Worm (Caenorhabditis elegans): Measurements from ENCODE around the gene fbxb-9.
"Not testable (repeated sequence)": the region's sequence is repeated elsewhere in the genome, so short reads cannot be mapped to it uniquely, and the experiment has no call there.

DNA sequence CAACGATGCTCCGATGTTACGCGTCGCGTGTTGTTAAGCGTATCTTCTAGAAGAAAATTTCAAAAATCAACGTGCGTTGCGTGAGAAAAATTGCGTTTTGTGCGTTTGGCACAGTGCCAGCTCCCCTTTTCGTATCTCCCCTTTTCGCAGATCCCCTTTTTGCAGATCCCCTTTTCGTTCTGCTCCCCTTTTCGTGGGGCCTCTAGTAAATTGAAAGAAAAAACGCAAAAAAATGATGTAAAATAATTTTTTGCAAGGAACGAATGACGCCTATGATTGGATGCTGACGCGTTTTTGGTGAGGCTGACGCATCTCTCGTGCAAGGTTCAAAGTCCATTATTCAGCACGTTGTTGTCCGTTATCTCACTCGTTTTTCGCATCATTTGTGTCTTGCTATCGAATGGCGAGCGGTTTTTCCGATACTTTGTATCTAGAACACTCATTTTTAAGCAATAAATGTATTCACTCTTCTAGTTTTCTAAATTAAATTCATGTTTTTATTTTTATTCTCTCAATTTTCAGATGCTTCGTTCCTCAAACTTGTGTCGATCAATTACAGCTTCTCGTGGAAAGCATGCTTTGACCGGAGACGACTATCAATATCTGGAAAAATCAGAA is 16.9 kb upstream of the fbxb-9 start, which contains the start of gene cpt-2:
- not testable (repeated sequence) for TF ChIP-seq nhr-2 (tag; optimal IDR thresholded peaks at IDR 0.05)
- TF ChIP-seq nhr-237 (tag; optimal IDR thresholded peaks at IDR 0.05) = peak; percentile 17
